Fruit fly (Drosophila melanogaster): ENCODE results near the gene obst-H.

The obst-H gene

DNA sequence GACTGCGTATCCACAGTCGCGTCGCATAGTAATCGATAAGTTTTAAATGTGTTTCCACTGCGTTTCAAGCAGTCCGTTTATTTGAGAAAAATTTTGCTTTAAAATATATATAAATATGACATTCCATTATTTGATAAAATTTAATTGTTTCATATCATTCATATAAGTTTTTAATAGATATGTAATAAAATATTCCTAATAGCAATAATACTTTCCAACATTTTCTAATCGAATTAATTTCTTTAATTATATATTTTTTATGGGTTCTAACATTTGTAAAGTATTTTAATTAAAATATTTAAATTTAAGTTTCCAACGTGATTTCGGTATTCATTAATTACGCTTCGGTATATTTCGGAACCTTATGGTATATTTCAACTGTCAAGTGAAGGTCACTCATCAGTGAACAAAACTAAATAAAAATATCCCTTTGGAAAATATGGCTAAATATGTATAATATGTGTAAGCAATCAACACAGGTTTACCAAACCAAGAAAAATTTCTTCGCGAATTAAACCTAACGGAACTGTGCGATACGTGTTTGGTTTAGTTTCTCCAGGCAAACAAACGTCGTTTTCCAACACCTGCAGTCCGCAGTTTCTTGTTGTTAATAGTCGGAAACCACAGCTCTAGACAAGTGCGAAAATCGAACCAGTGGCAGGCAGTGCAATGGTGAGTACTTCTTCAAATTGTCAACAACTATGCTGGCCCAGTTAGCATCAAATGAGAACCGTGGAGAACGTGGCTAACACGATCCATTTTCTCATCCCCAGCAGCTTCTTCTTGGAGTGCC is 34.2 kb upstream of the obst-H start, which contains the start of the genes CG7739 and SCCRO (continued):
- peak; percentile 46; the same call in 2 of the 3 replicates for TF ChIP-seq CG6791 (GFP tag; IDR thresholded peaks at IDR 0.05; ENCODE audit: partially characterized antibody)
- no peak for TF ChIP-seq Sox102F (GFP tag; optimal IDR thresholded peaks at IDR 0.05)
- TF ChIP-seq CG12236 (GFP tag; optimal IDR thresholded peaks at IDR 0.05) = no peak
- TF ChIP-seq CG13624 (GFP tag; optimal IDR thresholded peaks at IDR 0.05) = peak; percentile 40
- TF ChIP-seq fu2 (GFP tag; optimal IDR thresholded peaks at IDR 0.05) = peak; percentile 14
- no peak for TF ChIP-seq Hr78 (GFP tag; optimal IDR thresholded peaks at IDR 0.05)
- TF ChIP-seq E2f1 (GFP tag; IDR thresholded peaks at IDR 0.05) = peak; percentile 80
- no peak for TF ChIP-seq CG6254 (GFP tag; optimal IDR thresholded peaks at IDR 0.05)
- peak; percentile 57 for TF ChIP-seq tap (tag; optimal IDR thresholded peaks at IDR 0.05)
- TF ChIP-seq CG6689 (GFP tag; IDR thresholded peaks at IDR 0.05) = peak; percentile 73
- TF ChIP-seq Ravus (GFP tag; IDR thresholded peaks at IDR 0.05) = peak; percentile 10; the same call in 1 of the 2 replicates
- no peak for TF ChIP-seq slou (GFP tag; optimal IDR thresholded peaks at IDR 0.05)
- TF ChIP-seq eve (GFP tag; optimal IDR thresholded peaks at IDR 0.05) = no peak
- TF ChIP-seq phol (tag; optimal IDR thresholded peaks at IDR 0.05) = peak; percentile 70
- peak; percentile 78 for TF ChIP-seq Dek (tag; optimal IDR thresholded peaks at IDR 0.05)
- peak; percentile 52; the same call in 1 of the 2 replicates for TF ChIP-seq inv (GFP tag; IDR thresholded peaks at IDR 0.05; ENCODE audit: partially characterized antibody)
- peak; percentile 49 for TF ChIP-seq Sry-δ (GFP tag; optimal IDR thresholded peaks at IDR 0.05)
- peak; percentile 65 for TF ChIP-seq gsb-n (tag; optimal IDR thresholded peaks at IDR 0.05)
- peak; percentile 69 for TF ChIP-seq tgo (GFP tag; IDR thresholded peaks at IDR 0.05)
- TF ChIP-seq CG34224 (GFP tag; IDR thresholded peaks at IDR 0.05; ENCODE audit: partially characterized antibody) = peak; percentile 56; the same call in 1 of the 3 replicates
- no peak for TF ChIP-seq da (GFP tag; optimal IDR thresholded peaks at IDR 0.05)
- no peak for TF ChIP-seq CG8944 (GFP tag; optimal IDR thresholded peaks at IDR 0.05)
- TF ChIP-seq CG9215 (GFP tag; IDR thresholded peaks at IDR 0.05) = peak; percentile 53
- no peak for TF ChIP-seq Kr (GFP tag; optimal IDR thresholded peaks at IDR 0.05)
- no peak for TF ChIP-seq tio (GFP tag; optimal IDR thresholded peaks at IDR 0.05)
- TF ChIP-seq pita (GFP tag; optimal IDR thresholded peaks at IDR 0.05) = no peak
- peak; percentile 51 for TF ChIP-seq CG13296 (GFP tag; optimal IDR thresholded peaks at IDR 0.05)
- no peak for TF ChIP-seq Vsx1 (GFP tag; optimal IDR thresholded peaks at IDR 0.05)
- no peak for TF ChIP-seq CG33557 (GFP tag; optimal IDR thresholded peaks at IDR 0.05)
- no peak for TF ChIP-seq Neu2 (GFP tag; optimal IDR thresholded peaks at IDR 0.05; ENCODE audit: borderline replicate concordance)
- TF ChIP-seq CG3065 (GFP tag; optimal IDR thresholded peaks at IDR 0.05) = no peak
- peak; percentile 74 for TF ChIP-seq CG2678 (tag; optimal IDR thresholded peaks at IDR 0.05)
- no peak for TF ChIP-seq wor (GFP tag; IDR thresholded peaks at IDR 0.05)
- peak; percentile 68 for TF ChIP-seq Abd-B (GFP tag; optimal IDR thresholded peaks at IDR 0.05)
- TF ChIP-seq CG12219 (GFP tag; optimal IDR thresholded peaks at IDR 0.05) = no peak
- TF ChIP-seq crp (GFP tag; optimal IDR thresholded peaks at IDR 0.05) = peak in 1 of 2 experiments; percentile 70
- TF ChIP-seq Dad (GFP tag; optimal IDR thresholded peaks at IDR 0.05) = peak; percentile 19
- TF ChIP-seq CG6272 (GFP tag; IDR thresholded peaks at IDR 0.05) = peak; percentile 64; the same call in 1 of the 2 replicates
- TF ChIP-seq lab (GFP tag; optimal IDR thresholded peaks at IDR 0.05) = no peak
- peak; percentile 20 for TF ChIP-seq CG9609 (GFP tag; optimal IDR thresholded peaks at IDR 0.05)
- TF ChIP-seq Bdp1 (GFP tag; optimal IDR thresholded peaks at IDR 0.05) = peak; percentile 35
- peak; percentile 24 for TF ChIP-seq tup (GFP tag; optimal IDR thresholded peaks at IDR 0.05)
- TF ChIP-seq tll (GFP tag; optimal IDR thresholded peaks at IDR 0.05) = peak in 1 of 2 experiments; percentile 23
- no peak for TF ChIP-seq jing (GFP tag; optimal IDR thresholded peaks at IDR 0.05)
- peak; percentile 75 for TF ChIP-seq CG11695 (GFP tag; IDR thresholded peaks at IDR 0.05)
- TF ChIP-seq CG17912 (GFP tag; optimal IDR thresholded peaks at IDR 0.05) = peak; percentile 28
- TF ChIP-seq NC2α (GFP tag; optimal IDR thresholded peaks at IDR 0.05) = no peak
- no peak for TF ChIP-seq br (optimal IDR thresholded peaks at IDR 0.05)

All from whole organism, embryonic.